Worm (Caenorhabditis elegans) whole organism, L4 larva: ENCODE results near the gene csb-1.

Experiments used
- aha-1 ChIP-seq: fragments of 150-350 bp; peaks from one replicate; lab custom pipeline; 2014; ENCODE audit warnings: missing biosample characterization, missing genetic modification characterization
- lin-39 ChIP-seq: fragments of 150-350 bp; optimal IDR thresholded peaks from 2 replicates; lab custom pipeline; 2014; ENCODE audit warnings: missing biosample characterization, missing genetic modification reagents, missing genetic modification characterization
- nhr-10 ChIP-seq: fragments of 150-350 bp; optimal IDR thresholded peaks from 2 replicates; lab custom pipeline; 2014; ENCODE audit warnings: missing biosample characterization, missing genetic modification characterization
- nhr-111 ChIP-seq: fragments of 200-800 bp; sonication (Bioruptor generic); optimal IDR thresholded peaks from 2 replicates; lab custom pipeline; 2018; ENCODE audit warnings: mild to moderate bottlenecking, missing genetic modification characterization, missing compliant biosample characterization
- nhr-25 ChIP-seq: sonication (generic microtip); optimal IDR thresholded peaks from 2 replicates; lab custom pipeline; 2017; ENCODE audit warnings: missing genetic modification characterization, mild to moderate bottlenecking, missing compliant biosample characterization, antibody characterized with exemption, moderate library complexity, borderline replicate concordance; ENCODE audit not compliant: insufficient read depth
- nhr-6 ChIP-seq: fragments of 150-350 bp; optimal IDR thresholded peaks from 2 replicates; lab custom pipeline; 2014; ENCODE audit warnings: missing biosample characterization, missing genetic modification characterization
- set-16 ChIP-seq: fragments of 200-800 bp; sonication (Bioruptor generic); IDR thresholded peaks from 2 replicates; pipeline ENCODE4 v1.3.6; 2022; ENCODE audit warnings: missing genetic modification reagents, missing genetic modification characterization, missing compliant biosample characterization

DNA sequence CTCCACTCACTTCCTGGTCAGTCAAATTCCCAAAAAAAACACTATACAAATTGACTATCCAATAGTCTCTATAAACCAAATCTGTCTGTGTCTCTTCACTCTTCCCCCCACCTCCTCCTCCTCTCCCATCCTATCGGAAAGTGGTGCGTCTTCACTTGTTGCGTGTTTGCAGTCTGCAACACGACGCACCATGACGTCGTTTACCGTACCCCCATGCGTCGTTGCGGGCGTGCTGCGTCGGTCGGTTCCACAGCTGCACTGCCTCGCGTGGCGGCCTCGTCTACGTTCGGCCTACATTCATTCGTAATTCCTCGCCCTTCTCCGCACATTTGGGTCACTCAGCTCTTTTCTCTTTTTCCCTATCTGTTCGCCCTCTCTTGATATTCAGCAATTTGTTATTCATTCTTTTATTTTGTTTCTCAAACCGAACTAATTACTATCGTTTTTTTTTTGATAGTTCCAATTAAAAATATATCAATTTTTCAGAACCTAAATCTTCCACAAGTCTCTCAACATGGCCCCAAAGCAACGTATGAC is 24.6 kb downstream of the csb-1 start, which contains the start of gene serp-1.1:
- TF ChIP-seq set-16 (GFP tag; lab: Robert Waterston, UW), result peak; percentile 97
- peak; percentile 94 for TF ChIP-seq nhr-10 (tag; lab: Kevin White, UChicago)
- peak; percentile 97 for TF ChIP-seq nhr-6
- TF ChIP-seq lin-39 (tag; lab: Kevin White, UChicago), result peak; percentile 80
- no peak for TF ChIP-seq nhr-111 (GFP tag; lab: Kevin White, UChicago)
- peak; percentile 100 for TF ChIP-seq aha-1 (tag; lab: Kevin White, UChicago)
- peak; percentile 98 for TF ChIP-seq nhr-25 (tag; lab: Kevin White, UChicago)
